Worm (Caenorhabditis elegans) whole organism, L2 larva: Measurements from ENCODE around the gene C05E4.15.
A peak's percentile ranks its signal among the peaks of the same experiment; 100 is the strongest.

Experiments
- ama-1 ChIP-seq: fragments of 150-350 bp; optimal IDR thresholded peaks from 2 replicates; lab custom pipeline; 2018; ENCODE audit warnings: inconsistent platforms
- egl-27 ChIP-seq: sonication (generic microtip); optimal IDR thresholded peaks from 3 replicates; lab custom pipeline; 2017; ENCODE audit warnings: missing biosample characterization, missing genetic modification reagents, missing genetic modification characterization
- elt-3 ChIP-seq: sonication (generic microtip); optimal IDR thresholded peaks from 2 replicates; lab custom pipeline; 2017; ENCODE audit warnings: missing biosample characterization, missing genetic modification characterization
- gmeb-1 ChIP-seq: fragments of 150-350 bp; optimal IDR thresholded peaks from 2 replicates; lab custom pipeline; 2014; ENCODE audit warnings: missing biosample characterization, missing genetic modification characterization
- lin-39 ChIP-seq: fragments of 150-350 bp; optimal IDR thresholded peaks from 2 replicates; lab custom pipeline; 2014; ENCODE audit warnings: missing biosample characterization, missing genetic modification reagents, missing genetic modification characterization

ce11 chrV:723895-724352 lies 37.2 kb downstream of the C05E4.15 start, which contains the start of gene fbxb-72:
- TF ChIP-seq egl-27 (tag; lab: Kevin White, UChicago): no peak
- TF ChIP-seq gmeb-1 (tag; lab: Kevin White, UChicago): peak; percentile 46
- TF ChIP-seq ama-1 (lab: Kevin White, UChicago): peak; percentile 98
- TF ChIP-seq lin-39 (tag; lab: Kevin White, UChicago): no peak
- no peak for TF ChIP-seq elt-3 (tag; lab: Kevin White, UChicago)
